Fruit fly (Drosophila melanogaster) whole organism, wandering third instar larva: ENCODE measurements around the gene Sugb.

Experiments
- Dif ChIP-seq: fragments of 200-275, 200-300 bp; sonication (Bioruptor generic); optimal IDR thresholded peaks from 2 replicates; lab custom pipeline; 2018; ENCODE audit warnings: missing biosample characterization, missing genetic modification characterization; ENCODE audit not compliant: partially characterized antibody
- HLH106 ChIP-seq: fragments of 200-800 bp; optimal IDR thresholded peaks from 3 replicates; lab custom pipeline; 2019; ENCODE audit warnings: missing biosample characterization, mild to moderate bottlenecking, missing genetic modification characterization, moderate library complexity
- psq ChIP-seq: fragments of 200-800 bp; sonication (Bioruptor generic); optimal IDR thresholded peaks from 3 replicates; lab custom pipeline; 2017; ENCODE audit warnings: missing biosample characterization, mild to moderate bottlenecking, missing genetic modification characterization, moderate library complexity

dm6 chr3L:11716347-11716746, 32.6 kb downstream of the Sugb start:
- TF ChIP-seq Dif (GFP tag; lab: Kevin White, UChicago) (no peak), HLH106 (tag; lab: Kevin White, UChicago) (no peak), psq (GFP tag; lab: Kevin White, UChicago) (no peak)
